Worm (Caenorhabditis elegans) whole organism, L2 larva: ENCODE results near the gene ztf-13.

Experiments used
- blmp-1 ChIP-seq: sonication (generic microtip); optimal IDR thresholded peaks from 2 replicates; lab custom pipeline; 2017; ENCODE audit warnings: missing genetic modification characterization, mild to moderate bottlenecking, missing compliant biosample characterization, antibody characterized with exemption, moderate library complexity; ENCODE audit not compliant: insufficient read depth
- ceh-82 ChIP-seq: fragments of 150-350 bp; optimal IDR thresholded peaks from 2 replicates; lab custom pipeline; 2014; ENCODE audit warnings: missing biosample characterization, missing genetic modification characterization
- lsy-2 ChIP-seq, 2 experiments: fragments of 150-350 bp in 1 of 2; sonication (generic microtip) in 1 of 2; optimal IDR thresholded peaks; 2 replicates each; lab custom pipeline; 2014 to 2017; ENCODE audit warnings: missing biosample characterization in 2 of 2, missing genetic modification characterization in 2 of 2
- mdl-1 ChIP-seq, 2 experiments: fragments of 150-350 bp in 1 of 2; sonication (generic microtip) in 1 of 2; optimal IDR thresholded peaks; 2 replicates each; lab custom pipeline; 2017; ENCODE audit warnings: missing biosample characterization in 2 of 2, missing genetic modification characterization in 2 of 2
- snpc-4 ChIP-seq: fragments of 150-350 bp; optimal IDR thresholded peaks from 2 replicates; lab custom pipeline; 2014; ENCODE audit warnings: missing biosample characterization, missing genetic modification characterization
- unc-39 ChIP-seq: fragments of 150-350 bp; optimal IDR thresholded peaks from 2 replicates; lab custom pipeline; 2014; ENCODE audit warnings: missing biosample characterization, missing genetic modification characterization
- ztf-4 ChIP-seq: fragments of 150-350 bp; optimal IDR thresholded peaks from 2 replicates; lab custom pipeline; 2014; ENCODE audit warnings: missing biosample characterization, missing genetic modification characterization

DNA sequence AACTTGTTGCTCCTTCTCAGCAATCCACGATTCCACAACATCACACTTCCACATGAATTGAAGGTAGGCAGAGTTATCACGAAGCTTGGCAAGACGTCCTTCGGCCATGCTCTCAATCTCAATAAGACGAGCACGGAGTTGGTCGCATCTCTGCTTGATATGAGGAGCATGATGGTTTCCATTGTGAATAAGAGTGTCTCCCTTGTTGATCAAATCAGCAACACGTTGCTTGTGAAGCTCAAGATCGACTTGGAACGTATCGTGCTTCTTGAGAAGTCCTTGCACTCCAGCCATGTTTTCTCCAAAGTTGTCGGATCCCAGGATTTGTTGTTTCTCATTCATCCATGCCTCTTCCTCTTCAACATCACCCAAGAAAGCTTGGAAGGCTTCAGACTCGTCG is 17.6 kb upstream of the ztf-13 start:
- TF ChIP-seq blmp-1 (tag; lab: Kevin White, UChicago) (no peak), unc-39 (no peak), ztf-4 (tag; lab: Kevin White, UChicago) (no peak), lsy-2 (tag; optimal IDR thresholded peaks at IDR 0.05; lab: Kevin White, UChicago) (no peak), mdl-1 (tag; optimal IDR thresholded peaks at IDR 0.05; lab: Kevin White, UChicago) (no peak), snpc-4 (no peak), ceh-82 (tag; lab: Kevin White, UChicago) (no peak)
